Fruit fly (Drosophila melanogaster) whole organism, embryonic: ENCODE data around the gene Polr2I.

Source experiments
- Abd-B ChIP-seq: fragments of 200-800 bp; sonication (Bioruptor generic); optimal IDR thresholded peaks from 2 replicates; lab custom pipeline; 2018; ENCODE audit warnings: missing biosample characterization, mild to moderate bottlenecking, missing genetic modification characterization, moderate library complexity
- Antp ChIP-seq: fragments of 200-800 bp; sonication (Bioruptor generic); optimal IDR thresholded peaks from 3 replicates; lab custom pipeline; 2016; ENCODE audit warnings: missing biosample characterization, missing genetic modification characterization
- Atf-2 ChIP-seq: fragments of 200-800 bp; sonication (Bioruptor generic); optimal IDR thresholded peaks from 2 replicates; lab custom pipeline; 2016; ENCODE audit warnings: missing biosample characterization, missing genetic modification characterization
- CG1024 ChIP-seq: fragments of 200-800 bp; sonication (Bioruptor generic); IDR thresholded peaks from 2 replicates; pipeline ENCODE4 v1.3.6; 2022; ENCODE audit warnings: missing biosample characterization, missing genetic modification characterization
- CG10267 ChIP-seq: fragments of 200-800 bp; sonication (Bioruptor generic); optimal IDR thresholded peaks from 2 replicates; lab custom pipeline; 2018; ENCODE audit warnings: missing biosample characterization, mild to moderate bottlenecking, missing genetic modification characterization, moderate library complexity
- CG11695 ChIP-seq: fragments of 200-800 bp; sonication (Bioruptor generic); IDR thresholded peaks from 3 replicates; pipeline ENCODE4 v1.3.6; 2022; ENCODE audit warnings: missing biosample characterization, missing genetic modification characterization
- CG12391 ChIP-seq: fragments of 200-800 bp; sonication (Bioruptor generic); optimal IDR thresholded peaks from 3 replicates; lab custom pipeline; 2018; ENCODE audit warnings: missing biosample characterization, mild to moderate bottlenecking, missing genetic modification characterization, moderate library complexity
- CG15514 ChIP-seq: fragments of 200-800 bp; sonication (Bioruptor generic); optimal IDR thresholded peaks from 3 replicates; lab custom pipeline; 2017; ENCODE audit warnings: missing biosample characterization, missing genetic modification characterization, mild to moderate bottlenecking, moderate library complexity, missing genetic modification reagents
- CG1603 ChIP-seq: fragments of 200-800 bp; sonication (Bioruptor generic); optimal IDR thresholded peaks from 2 replicates; lab custom pipeline; 2019; ENCODE audit warnings: missing biosample characterization, mild to moderate bottlenecking, missing genetic modification characterization, moderate library complexity
- CG17186 ChIP-seq: fragments of 200-800 bp; sonication (Bioruptor generic); optimal IDR thresholded peaks from 3 replicates; lab custom pipeline; 2017; ENCODE audit warnings: missing biosample characterization, missing genetic modification reagents, missing genetic modification characterization
- CG2120 ChIP-seq: fragments of 200-800 bp; sonication (Bioruptor generic); optimal IDR thresholded peaks from 3 replicates; lab custom pipeline; 2016; ENCODE audit warnings: missing biosample characterization, missing genetic modification characterization
- CG2712 ChIP-seq: fragments of 200-800 bp; optimal IDR thresholded peaks from 3 replicates; lab custom pipeline; 2019; ENCODE audit warnings: missing biosample characterization, mild to moderate bottlenecking, missing genetic modification characterization, moderate library complexity
- CG30431 ChIP-seq: fragments of 200-800 bp; sonication (Bioruptor generic); optimal IDR thresholded peaks from 2 replicates; lab custom pipeline; 2017; ENCODE audit warnings: missing biosample characterization, missing genetic modification characterization
- CG31388 ChIP-seq: fragments of 200-800 bp; sonication (Bioruptor generic); optimal IDR thresholded peaks from 2 replicates; lab custom pipeline; 2016; ENCODE audit warnings: missing biosample characterization, missing genetic modification characterization
- CG3838 ChIP-seq: fragments of 200-800 bp; sonication (Bioruptor generic); optimal IDR thresholded peaks from 3 replicates; lab custom pipeline; 2016; ENCODE audit warnings: missing biosample characterization, missing genetic modification characterization
- CG43689 ChIP-seq: fragments of 200-800 bp; sonication (Bioruptor generic); IDR thresholded peaks from 2 replicates; pipeline ENCODE4 v1.3.6; 2022; ENCODE audit warnings: missing biosample characterization, missing genetic modification characterization
- CG4707 ChIP-seq: fragments of 200-800 bp; sonication (Bioruptor generic); optimal IDR thresholded peaks from 2 replicates; lab custom pipeline; 2018; ENCODE audit warnings: missing biosample characterization, mild to moderate bottlenecking, missing genetic modification characterization, moderate library complexity
- CG7556 ChIP-seq: fragments of 200-800 bp; sonication (Bioruptor generic); optimal IDR thresholded peaks from 2 replicates; lab custom pipeline; 2017; ENCODE audit warnings: missing biosample characterization, mild to moderate bottlenecking, missing genetic modification characterization
- CG8944 ChIP-seq: fragments of 200-800 bp; sonication (Bioruptor generic); optimal IDR thresholded peaks from 3 replicates; lab custom pipeline; 2016; ENCODE audit warnings: missing biosample characterization, missing genetic modification characterization
- CG9932 ChIP-seq: fragments of 200-800 bp; sonication (Bioruptor generic); IDR thresholded peaks from 2 replicates; pipeline ENCODE4 v1.3.6; 2022; ENCODE audit warnings: missing biosample characterization, missing genetic modification characterization
- CTCF ChIP-seq: fragments of 200-800 bp; sonication (Bioruptor generic); optimal IDR thresholded peaks from 2 replicates; lab custom pipeline; 2017; ENCODE audit warnings: missing biosample characterization, mild to moderate bottlenecking, missing genetic modification characterization, moderate library complexity
- D ChIP-seq, 2 experiments: fragments of 200-800 bp in 1 of 2; fragments of >200 bp in 1 of 2; sonication (Bioruptor generic) in 1 of 2; optimal IDR thresholded peaks; 2 replicates in 1 of 2; 3 replicates in 1 of 2; lab custom pipeline; 2017; ENCODE audit warnings: mild to moderate bottlenecking in 1 of 2, missing biosample characterization in 1 of 2, missing genetic modification characterization in 1 of 2, missing genetic modification reagents in 1 of 2
- Deaf1 ChIP-seq: fragments of 200-800 bp; optimal IDR thresholded peaks from 3 replicates; lab custom pipeline; 2019; ENCODE audit warnings: missing biosample characterization, mild to moderate bottlenecking, missing genetic modification characterization, moderate library complexity
- Dip3 ChIP-seq: fragments of 200-800 bp; sonication (Bioruptor generic); optimal IDR thresholded peaks from 3 replicates; lab custom pipeline; 2016; ENCODE audit warnings: missing biosample characterization, missing genetic modification characterization
- Ets97D ChIP-seq: fragments of 200-800 bp; sonication (Bioruptor generic); optimal IDR thresholded peaks from 3 replicates; lab custom pipeline; 2016; ENCODE audit warnings: missing biosample characterization, missing genetic modification characterization
- MESR4 ChIP-seq: fragments of 200-800 bp; sonication (Bioruptor generic); optimal IDR thresholded peaks from 2 replicates; lab custom pipeline; 2018; ENCODE audit warnings: missing biosample characterization, mild to moderate bottlenecking, missing genetic modification characterization, moderate library complexity
- NC2α ChIP-seq: fragments of 200-800 bp; sonication (Bioruptor generic); optimal IDR thresholded peaks from 2 replicates; lab custom pipeline; 2016; ENCODE audit warnings: missing biosample characterization, missing genetic modification characterization
- PHDP ChIP-seq: fragments of 200-800 bp; sonication (Bioruptor generic); optimal IDR thresholded peaks from 3 replicates; lab custom pipeline; 2018; ENCODE audit warnings: missing biosample characterization, mild to moderate bottlenecking, missing genetic modification characterization, moderate library complexity
- Sox102F ChIP-seq: fragments of 200-800 bp; sonication (Bioruptor generic); optimal IDR thresholded peaks from 2 replicates; lab custom pipeline; 2018; ENCODE audit warnings: missing biosample characterization, mild to moderate bottlenecking, missing genetic modification characterization, moderate library complexity
- Sry-β ChIP-seq: fragments of 200-800 bp; sonication (Bioruptor generic); optimal IDR thresholded peaks from 2 replicates; lab custom pipeline; 2018; ENCODE audit warnings: missing biosample characterization, mild to moderate bottlenecking, missing genetic modification characterization, moderate library complexity
- cad ChIP-seq: fragments of >200 bp; optimal IDR thresholded peaks from 2 replicates; lab custom pipeline; 2017; ENCODE audit warnings: missing biosample characterization, missing genetic modification characterization
- crol ChIP-seq: fragments of 200-800 bp; sonication (Bioruptor generic); IDR thresholded peaks from 2 replicates; pipeline ENCODE4 v1.3.6; 2022; ENCODE audit warnings: missing biosample characterization, missing genetic modification characterization
- crp ChIP-seq, 2 experiments: fragments of 200-800 bp; sonication (Bioruptor generic); optimal IDR thresholded peaks; 2 replicates in 1 of 2; 3 replicates in 1 of 2; lab custom pipeline; 2017; ENCODE audit warnings: missing biosample characterization in 2 of 2, missing genetic modification characterization in 2 of 2, mild to moderate bottlenecking in 1 of 2, moderate library complexity in 1 of 2
- dpn ChIP-seq, 2 experiments: fragments of 200-800 bp; sonication (Bioruptor generic); optimal IDR thresholded peaks; 3 replicates each; lab custom pipeline; 2016; ENCODE audit warnings: missing biosample characterization in 2 of 2, missing genetic modification characterization in 2 of 2
- hbn ChIP-seq: fragments of 200-800 bp; sonication (Bioruptor generic); IDR thresholded peaks from 2 replicates; pipeline ENCODE4 v1.3.6; 2022; ENCODE audit warnings: missing biosample characterization, missing genetic modification characterization; ENCODE audit not compliant: partially characterized antibody
- her ChIP-seq: fragments of 200-800 bp; sonication (Bioruptor generic); optimal IDR thresholded peaks from 2 replicates; lab custom pipeline; 2016; ENCODE audit warnings: missing biosample characterization, missing genetic modification characterization
- lbe ChIP-seq: fragments of 200-800 bp; sonication (Bioruptor generic); optimal IDR thresholded peaks from 2 replicates; lab custom pipeline; 2016; ENCODE audit warnings: missing biosample characterization, mild to moderate bottlenecking, missing genetic modification characterization
- lilli ChIP-seq: fragments of 200-800 bp; sonication (Bioruptor generic); optimal IDR thresholded peaks from 3 replicates; lab custom pipeline; 2016; ENCODE audit warnings: missing biosample characterization, missing genetic modification characterization
- mld ChIP-seq: fragments of 200-800 bp; sonication (Bioruptor generic); IDR thresholded peaks from 3 replicates; pipeline ENCODE4 v1.3.6; 2022; ENCODE audit warnings: missing biosample characterization, missing genetic modification characterization; ENCODE audit not compliant: partially characterized antibody
- oc ChIP-seq: fragments of 200-800 bp; sonication (Bioruptor generic); optimal IDR thresholded peaks from 2 replicates; lab custom pipeline; 2018; ENCODE audit warnings: missing biosample characterization, mild to moderate bottlenecking, missing genetic modification characterization, moderate library complexity
- pan ChIP-seq, 4 experiments: fragments of >200 bp in 3 of 4; fragments of 200-800 bp in 1 of 4; sonication (Bioruptor generic) in 1 of 4; optimal IDR thresholded peaks in 3 of 4; IDR thresholded peaks in 1 of 4; 2 replicates each; pipeline versions ENCODE4 v1.3.6 to Lab custom; 2017 to 2022; ENCODE audit warnings: missing biosample characterization in 2 of 4, missing genetic modification characterization in 2 of 4, mixed read lengths in 1 of 4
- schlank ChIP-seq: fragments of 200-800 bp; sonication (Bioruptor generic); optimal IDR thresholded peaks from 2 replicates; lab custom pipeline; 2018; ENCODE audit warnings: missing biosample characterization, mild to moderate bottlenecking, missing genetic modification characterization
- sisA ChIP-seq: fragments of 200-800 bp; sonication (Bioruptor generic); IDR thresholded peaks from 2 replicates; pipeline ENCODE4 v1.3.6; 2022; ENCODE audit warnings: missing biosample characterization, missing genetic modification characterization
- sob ChIP-seq: fragments of 200-800 bp; sonication (Bioruptor generic); IDR thresholded peaks from 2 replicates; pipeline ENCODE4 v1.3.6; 2022; ENCODE audit warnings: missing biosample characterization, missing genetic modification characterization
- unpg ChIP-seq: fragments of 200-800 bp; sonication (Bioruptor generic); optimal IDR thresholded peaks from 3 replicates; lab custom pipeline; 2018; ENCODE audit warnings: missing biosample characterization, mild to moderate bottlenecking, missing genetic modification characterization, moderate library complexity
- wdn ChIP-seq: fragments of 200-800 bp; sonication (Bioruptor generic); IDR thresholded peaks from 2 replicates; pipeline ENCODE4 v1.3.6; 2022; ENCODE audit warnings: missing biosample characterization, missing genetic modification characterization
- wor ChIP-seq: fragments of 200-800 bp; sonication (Bioruptor generic); IDR thresholded peaks from 2 replicates; pipeline ENCODE4 v1.3.6; 2022; ENCODE audit warnings: missing biosample characterization, missing genetic modification characterization
- yki ChIP-seq: fragments of >200 bp; optimal IDR thresholded peaks from 3 replicates; lab custom pipeline; 2018
- zfh2 ChIP-seq: fragments of 200-800 bp; sonication (Bioruptor generic); optimal IDR thresholded peaks from 2 replicates; lab custom pipeline; 2016; ENCODE audit warnings: missing biosample characterization, missing genetic modification characterization

The Polr2I gene

dm6 chr3R:14327472-14328104, 18.7 kb downstream of the Polr2I start, which contains the start of gene spn-B (continued):
- TF ChIP-seq zfh2 (GFP tag; lab: Kevin White, UChicago): peak; percentile 53
- peak; percentile 13 for TF ChIP-seq CG3838 (GFP tag; lab: Kevin White, UChicago)
- TF ChIP-seq CG9932: peak; percentile 66
- TF ChIP-seq NC2α: no peak
- peak; percentile 86 for TF ChIP-seq CG12391
- TF ChIP-seq schlank (tag; lab: Kevin White, UChicago): peak; percentile 12
- TF ChIP-seq lilli (GFP tag; lab: Kevin White, UChicago): peak; percentile 84
- TF ChIP-seq CG11695 (GFP tag; lab: Robert Waterston, UW): peak; percentile 78
- no peak for TF ChIP-seq crol
- TF ChIP-seq CG10267 (tag; lab: Kevin White, UChicago): peak; percentile 81
- TF ChIP-seq Deaf1: no peak
- TF ChIP-seq oc (tag; lab: Kevin White, UChicago): no peak
- TF ChIP-seq CG2712 (tag; lab: Kevin White, UChicago): peak; percentile 82
- no peak for TF ChIP-seq MESR4 (GFP tag; lab: Kevin White, UChicago)
- no peak for TF ChIP-seq yki (lab: Kevin White, UChicago)
- peak; percentile 68 to 76 for TF ChIP-seq dpn (GFP tag; optimal IDR thresholded peaks at IDR 0.05; lab: Kevin White, UChicago)
- TF ChIP-seq CG30431 (GFP tag; lab: Kevin White, UChicago): peak; percentile 45
- TF ChIP-seq CG8944 (GFP tag; lab: Kevin White, UChicago): no peak
- peak; percentile 56 for TF ChIP-seq Atf-2 (GFP tag; lab: Kevin White, UChicago)
- peak; percentile 62 for TF ChIP-seq Dip3 (GFP tag; lab: Kevin White, UChicago)
- peak; percentile 68; the same call in 1 of the 2 replicates for TF ChIP-seq wdn (GFP tag; lab: Robert Waterston, UW)
- peak; percentile 49 for TF ChIP-seq CTCF (GFP tag; lab: Kevin White, UChicago)
- TF ChIP-seq PHDP (tag; lab: Kevin White, UChicago): peak; percentile 86
- TF ChIP-seq sisA: peak; percentile 66
- TF ChIP-seq CG4707 (GFP tag; lab: Kevin White, UChicago): peak; percentile 59
- no peak for TF ChIP-seq cad (GFP tag; lab: Kevin White, UChicago)
- TF ChIP-seq CG15514 (GFP tag; lab: Kevin White, UChicago): peak; percentile 61
- TF ChIP-seq D (optimal IDR thresholded peaks at IDR 0.05; lab: Kevin White, UChicago): no peak
- TF ChIP-seq D (GFP tag; optimal IDR thresholded peaks at IDR 0.05; lab: Kevin White, UChicago): peak; percentile 69
- peak; percentile 52 to 90 for TF ChIP-seq crp (GFP tag; optimal IDR thresholded peaks at IDR 0.05; lab: Kevin White, UChicago)
- TF ChIP-seq CG31388 (GFP tag; lab: Kevin White, UChicago): peak; percentile 60
- peak; percentile 33; the same call in 1 of the 2 replicates for TF ChIP-seq wor
- peak; percentile 84 for TF ChIP-seq Sox102F (GFP tag; lab: Kevin White, UChicago)
- no peak for TF ChIP-seq mld (GFP tag; lab: Robert Waterston, UW)
- no peak for TF ChIP-seq Ets97D (GFP tag; lab: Kevin White, UChicago)
- no peak; the same call in 1 of the 2 replicates for TF ChIP-seq hbn
- no peak for TF ChIP-seq CG43689
- TF ChIP-seq unpg (GFP tag; lab: Kevin White, UChicago): peak; percentile 84
- TF ChIP-seq CG2120: peak; percentile 82
- TF ChIP-seq CG1024 (GFP tag; lab: Robert Waterston, UW): peak; percentile 57; the same call in 1 of the 2 replicates
- TF ChIP-seq sob (GFP tag; lab: Robert Waterston, UW): peak; percentile 70
- no peak for TF ChIP-seq her (GFP tag; lab: Kevin White, UChicago)
- peak; percentile 82 for TF ChIP-seq CG7556 (GFP tag; lab: Kevin White, UChicago)
- TF ChIP-seq Antp: no peak
- peak; percentile 76 for TF ChIP-seq lbe
- TF ChIP-seq pan (optimal IDR thresholded peaks at IDR 0.05; lab: Kevin White, UChicago): no peak
- peak in 1 of 2 experiments; percentile 77 for TF ChIP-seq pan (GFP tag; optimal IDR thresholded peaks at IDR 0.05 in 1 of 2, IDR thresholded peaks at IDR 0.05 in 1 of 2)
- peak; percentile 40 for TF ChIP-seq Abd-B
- TF ChIP-seq Sry-β (GFP tag; lab: Kevin White, UChicago): no peak
- peak; percentile 64 for TF ChIP-seq CG1603
- peak; percentile 9 for TF ChIP-seq CG17186 (GFP tag; lab: Kevin White, UChicago)
